Fruit fly (Drosophila melanogaster) whole organism, pupa: ENCODE measurements around the gene Lerp.

Source experiments
- CG12605 ChIP-seq: fragments of 200-800 bp; sonication (Bioruptor generic); IDR thresholded peaks from 2 replicates; pipeline ENCODE4 v1.3.6; 2022; ENCODE audit warnings: missing biosample characterization, missing genetic modification characterization
- CG17806 ChIP-seq: fragments of 200-800 bp; sonication (Bioruptor generic); optimal IDR thresholded peaks from 2 replicates; lab custom pipeline; 2018; ENCODE audit warnings: missing biosample characterization, mild to moderate bottlenecking, missing genetic modification characterization, moderate library complexity
- CG34367 ChIP-seq: fragments of 200-800 bp; sonication (Bioruptor generic); optimal IDR thresholded peaks from 2 replicates; lab custom pipeline; 2018; ENCODE audit warnings: missing biosample characterization, mild to moderate bottlenecking, missing genetic modification characterization
- CG4496 ChIP-seq: fragments of 200-800 bp; sonication (Bioruptor generic); IDR thresholded peaks from 3 replicates; pipeline ENCODE4 v1.3.6; 2022; ENCODE audit warnings: missing biosample characterization, missing genetic modification characterization
- CG8159 ChIP-seq: fragments of 200-800 bp; sonication (Bioruptor generic); optimal IDR thresholded peaks from 3 replicates; lab custom pipeline; 2018; ENCODE audit warnings: missing biosample characterization, mild to moderate bottlenecking, missing genetic modification characterization, moderate library complexity
- D1 ChIP-seq: fragments of 200-800 bp; sonication (Bioruptor generic); optimal IDR thresholded peaks from 2 replicates; lab custom pipeline; 2018; ENCODE audit warnings: missing biosample characterization, mild to moderate bottlenecking, missing genetic modification characterization, moderate library complexity
- EcR ChIP-seq: fragments of 200-800 bp; sonication (Bioruptor generic); optimal IDR thresholded peaks from 3 replicates; lab custom pipeline; 2019; ENCODE audit warnings: missing biosample characterization, missing genetic modification characterization, mild to moderate bottlenecking, moderate library complexity, missing genetic modification reagents

DNA sequence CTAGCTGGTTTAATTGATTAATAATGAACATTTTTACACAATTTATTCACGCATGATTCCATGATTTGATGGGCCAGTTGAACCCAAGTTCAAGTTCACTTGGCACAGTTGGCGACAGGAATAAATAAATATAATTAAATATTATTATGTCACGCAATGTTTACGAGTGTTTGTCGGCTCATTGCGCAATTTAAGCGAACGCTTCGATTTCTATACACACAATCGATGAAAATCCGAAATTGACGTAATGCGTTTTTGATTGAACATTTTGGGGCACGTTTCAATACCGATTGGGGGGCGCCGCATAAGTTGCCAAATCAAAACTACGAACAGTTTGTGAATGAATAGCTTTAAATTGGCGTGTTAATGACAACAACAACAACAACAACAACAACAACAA lies 34.4 kb upstream of the Lerp start:
- TF ChIP-seq CG8159 (tag; lab: Kevin White, UChicago) = no peak
- TF ChIP-seq EcR (GFP tag; lab: Kevin White, UChicago) = no peak
- TF ChIP-seq D1 (tag; lab: Kevin White, UChicago) = no peak
- TF ChIP-seq CG17806 (tag; lab: Kevin White, UChicago) = no peak
- no peak for TF ChIP-seq CG4496
- no peak for TF ChIP-seq CG34367 (tag; lab: Kevin White, UChicago)
- TF ChIP-seq CG12605 (GFP tag; lab: Robert Waterston, UW) = no peak
